Worm (Caenorhabditis elegans): ENCODE measurements around the gene Y57G7A.2.

DNA sequence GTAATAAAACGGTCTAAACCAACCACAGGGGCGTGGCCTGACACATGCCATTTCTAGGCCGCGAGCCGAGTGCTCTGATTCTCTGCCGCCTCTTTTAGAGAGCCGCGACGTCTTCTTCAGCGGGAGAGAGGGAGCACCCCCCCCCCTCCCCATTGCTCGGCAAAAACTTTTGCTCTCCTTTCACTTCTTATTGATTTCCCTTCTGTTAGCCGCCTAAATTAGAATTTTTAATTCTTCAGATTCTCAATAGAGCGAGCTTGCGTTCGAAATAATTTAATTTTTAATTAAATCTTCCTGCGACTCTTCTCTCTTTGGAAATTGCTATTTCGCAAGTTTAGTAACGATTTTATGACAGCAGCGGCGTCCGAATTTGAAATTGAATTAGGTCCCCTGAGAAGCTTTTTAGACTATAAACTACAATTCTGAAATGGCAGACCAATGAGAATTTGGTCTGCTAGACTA, 27.3 kb downstream of the Y57G7A.2 start:
- TF ChIP-seq ama-1 (optimal IDR thresholded peaks at IDR 0.05) (peak; percentile 1), skn-1 (tag; optimal IDR thresholded peaks at IDR 0.05) (no peak)
